Worm (Caenorhabditis elegans): ENCODE measurements around the gene pad-2.

DNA sequence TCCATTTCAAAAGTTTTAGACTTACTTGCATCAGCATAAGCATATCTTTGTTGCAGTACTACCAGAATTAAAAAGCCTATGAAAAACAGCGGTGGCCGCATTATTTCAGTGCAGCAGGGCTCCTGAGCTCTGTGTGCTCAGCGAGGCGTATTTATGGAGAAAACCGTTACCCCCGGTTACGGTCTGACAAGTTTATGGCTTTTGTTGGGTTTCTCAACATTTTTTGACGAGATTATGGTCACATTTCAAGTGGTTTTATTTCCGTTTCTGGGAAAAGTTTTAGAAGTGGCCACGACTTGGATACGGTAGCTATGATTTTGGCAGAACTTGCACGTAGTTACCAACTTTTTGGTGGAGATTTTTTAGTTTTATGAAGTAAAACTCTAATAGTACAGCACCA is 44.9 kb upstream of the pad-2 start, which contains the start of gene paml-1:
- no peak for TF ChIP-seq dao-5 (tag; optimal IDR thresholded peaks at IDR 0.05)
- TF ChIP-seq him-1 (tag; optimal IDR thresholded peaks at IDR 0.05) = no peak
- no peak for TF ChIP-seq W03F9.2 (tag; optimal IDR thresholded peaks at IDR 0.05)

All from whole organism, L4/young adult.